Fruit fly (Drosophila melanogaster): ENCODE data around the gene CG4842.
A peak's percentile ranks its signal among the peaks of the same experiment; 100 is the strongest.

CG4842 gene

DNA sequence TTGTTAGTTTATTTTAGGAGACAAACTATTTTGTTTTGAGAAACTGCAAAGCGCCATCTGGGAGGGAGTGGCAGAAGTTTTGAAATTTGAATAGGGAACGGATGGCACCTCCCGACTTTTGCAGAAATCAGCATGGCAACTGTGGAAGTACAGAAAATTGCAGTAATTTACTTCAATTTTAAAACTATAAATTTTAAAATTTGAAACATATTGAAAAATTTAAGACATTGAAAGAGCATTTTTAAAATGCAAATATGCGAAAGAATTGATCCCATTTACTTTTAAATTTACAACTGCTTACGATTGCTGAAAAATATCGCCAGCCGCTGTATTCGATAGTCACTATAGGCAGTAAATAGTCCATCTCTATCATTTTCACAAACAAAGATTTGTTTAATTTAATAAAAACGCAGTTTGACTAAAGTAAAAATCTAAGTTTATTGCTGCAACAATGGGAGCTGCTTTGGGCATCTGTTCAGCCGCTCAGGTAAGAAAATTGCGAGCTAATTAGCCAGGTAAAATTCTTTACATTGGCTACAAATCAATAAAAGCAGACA, 44.3 kb downstream of the CG4842 start, which contains the start of gene Serinc (continued):
- TF ChIP-seq abd-A (tag; optimal IDR thresholded peaks at IDR 0.05) (no peak), tgo (GFP tag; IDR thresholded peaks at IDR 0.05) (no peak), HLHmδ (GFP tag; optimal IDR thresholded peaks at IDR 0.05) (no peak), CG11696 (GFP tag; IDR thresholded peaks at IDR 0.05) (no peak), fu2 (GFP tag; optimal IDR thresholded peaks at IDR 0.05) (peak; percentile 62), Awh (GFP tag; IDR thresholded peaks at IDR 0.05) (no peak), corto (GFP tag; optimal IDR thresholded peaks at IDR 0.05) (no peak), CG15601 (tag; optimal IDR thresholded peaks at IDR 0.05) (peak; percentile 74), stc (GFP tag; IDR thresholded peaks at IDR 0.05) (no peak), CG3065 (GFP tag; optimal IDR thresholded peaks at IDR 0.05) (peak; percentile 33), Hr3 (GFP tag; optimal IDR thresholded peaks at IDR 0.05) (peak; percentile 56), CG5953 (GFP tag; IDR thresholded peaks at IDR 0.05) (no peak), Tbp (GFP tag; optimal IDR thresholded peaks at IDR 0.05) (no peak)

DNA sequence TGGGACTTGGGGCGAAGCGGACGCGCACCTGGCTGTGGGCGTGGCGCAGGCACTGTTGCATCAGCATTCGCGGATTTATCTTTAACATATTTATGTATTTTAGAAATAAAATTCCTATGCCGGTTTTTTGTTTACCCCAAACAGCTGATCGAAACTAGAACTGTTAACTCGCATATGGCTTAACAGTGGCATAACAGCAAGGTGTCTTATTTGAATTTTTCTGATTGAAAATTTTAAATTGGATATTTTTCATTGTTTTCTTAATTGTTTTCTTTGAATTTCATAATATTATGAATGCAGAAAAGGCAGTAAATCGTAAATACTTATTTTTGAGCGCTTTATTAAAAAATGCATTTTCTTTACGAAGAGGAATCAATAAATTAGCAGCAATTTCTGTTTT, 48.8 kb downstream of the CG4842 start, which contains the start of gene GluRS-m:
Gene GluRS-m (minus strand): TSS at position 154 of the 400 bp plus-strand sequence.
- TF ChIP-seq seq (GFP tag; IDR thresholded peaks at IDR 0.05), result no peak
- TF ChIP-seq Rfx (GFP tag; IDR thresholded peaks at IDR 0.05), result no peak
- no peak for TF ChIP-seq CG31388 (GFP tag; optimal IDR thresholded peaks at IDR 0.05)
- TF ChIP-seq CG17829 (tag; optimal IDR thresholded peaks at IDR 0.05), result no peak
- TF ChIP-seq NC2α (GFP tag; optimal IDR thresholded peaks at IDR 0.05), result no peak
- TF ChIP-seq CG16813 (GFP tag; IDR thresholded peaks at IDR 0.05; ENCODE audit: partially characterized antibody), result no peak
- TF ChIP-seq insv (GFP tag; optimal IDR thresholded peaks at IDR 0.05), result peak in 1 of 2 experiments; percentile 92
- TF ChIP-seq NC2β (GFP tag; optimal IDR thresholded peaks at IDR 0.05), result no peak
- TF ChIP-seq CG1647 (GFP tag; optimal IDR thresholded peaks at IDR 0.05), result no peak
- peak; percentile 24; the same call in 1 of the 3 replicates for TF ChIP-seq CG34224 (GFP tag; IDR thresholded peaks at IDR 0.05; ENCODE audit: partially characterized antibody)
- peak; percentile 49; the same call in 1 of the 3 replicates for TF ChIP-seq CG34422 (GFP tag; IDR thresholded peaks at IDR 0.05)
- TF ChIP-seq tap (tag; optimal IDR thresholded peaks at IDR 0.05), result no peak
- peak; percentile 15 to 82 for TF ChIP-seq crp (GFP tag; optimal IDR thresholded peaks at IDR 0.05)
- no peak for TF ChIP-seq CG5953 (GFP tag; IDR thresholded peaks at IDR 0.05)
- no peak for TF ChIP-seq CG12942 (GFP tag; optimal IDR thresholded peaks at IDR 0.05)
- TF ChIP-seq kni (GFP tag; optimal IDR thresholded peaks at IDR 0.05), result peak; percentile 7
- peak; percentile 25 for TF ChIP-seq nerfin-1 (tag; optimal IDR thresholded peaks at IDR 0.05)
- no peak for TF ChIP-seq Hr78 (GFP tag; optimal IDR thresholded peaks at IDR 0.05)
- TF ChIP-seq D19A (tag; optimal IDR thresholded peaks at IDR 0.05), result no peak
- no peak for TF ChIP-seq CG1603 (tag; optimal IDR thresholded peaks at IDR 0.05)
- TF ChIP-seq CG3726 (GFP tag; IDR thresholded peaks at IDR 0.05), result no peak
- peak; percentile 15 for TF ChIP-seq sens (GFP tag)
- peak; percentile 5 for TF ChIP-seq Med (GFP tag)
- TF ChIP-seq MBD-R2 (GFP tag; IDR thresholded peaks at IDR 0.05), result peak; percentile 60; the same call in 1 of the 2 replicates

Measured in whole organism, embryonic.